Fruit fly (Drosophila melanogaster): ENCODE measurements around the gene CG11131.
A peak's percentile ranks its signal among the peaks of the same experiment; 100 is the strongest.

Gene CG11131

DNA sequence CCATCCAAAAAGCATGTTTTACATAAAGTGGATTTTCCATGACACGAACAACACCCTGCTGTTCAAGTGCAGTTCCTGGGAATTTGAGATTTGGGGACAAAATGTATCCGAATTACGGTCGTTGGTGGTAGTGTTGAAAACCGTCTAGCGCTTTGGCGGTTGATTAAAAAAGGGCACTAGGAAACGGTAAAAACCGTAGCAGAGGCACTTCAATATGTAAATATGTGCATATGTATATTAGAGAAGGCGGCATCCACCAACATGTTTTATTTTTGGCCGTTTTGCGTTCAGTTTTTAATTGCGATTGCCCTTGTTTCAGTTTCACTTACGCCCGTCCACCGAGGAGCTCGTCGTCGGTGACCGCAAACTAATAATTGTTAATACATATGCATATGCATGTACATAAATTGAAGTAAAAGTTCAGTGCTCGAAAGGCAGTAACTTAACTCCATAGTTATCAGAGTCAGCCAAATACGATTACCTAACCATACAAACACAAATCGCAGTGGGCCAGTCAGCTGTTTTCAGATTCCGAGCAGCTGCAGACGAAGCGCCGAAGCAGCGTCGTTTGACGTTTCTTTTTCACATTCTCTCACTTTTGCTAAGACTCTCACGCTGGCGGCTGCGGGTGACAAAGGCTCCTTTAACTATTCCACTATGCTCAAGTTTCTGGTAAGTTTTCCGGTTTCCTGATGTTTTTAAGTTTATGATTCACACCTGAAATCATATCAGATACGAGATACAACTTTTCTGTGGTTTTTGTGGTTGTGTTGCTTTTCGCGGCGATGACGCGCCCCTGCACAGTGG is 34.1 kb upstream of the CG11131 start, which contains the start of gene CG33170:
Gene CG33170, plus strand, starts transcription at position 347 of the 807 bp plus-strand sequence.
- TF ChIP-seq br (GFP tag; optimal IDR thresholded peaks at IDR 0.05) (peak; percentile 2), Rel (GFP tag; optimal IDR thresholded peaks at IDR 0.05) (no peak), Rel (tag; optimal IDR thresholded peaks at IDR 0.05) (peak; percentile 15), Jra (GFP tag; optimal IDR thresholded peaks at IDR 0.05) (peak; percentile 62), jim (GFP tag; optimal IDR thresholded peaks at IDR 0.05) (no peak), GATAd (GFP tag; optimal IDR thresholded peaks at IDR 0.05) (no peak), Dif (GFP tag; optimal IDR thresholded peaks at IDR 0.05; ENCODE audit: partially characterized antibody) (no peak)

DNA sequence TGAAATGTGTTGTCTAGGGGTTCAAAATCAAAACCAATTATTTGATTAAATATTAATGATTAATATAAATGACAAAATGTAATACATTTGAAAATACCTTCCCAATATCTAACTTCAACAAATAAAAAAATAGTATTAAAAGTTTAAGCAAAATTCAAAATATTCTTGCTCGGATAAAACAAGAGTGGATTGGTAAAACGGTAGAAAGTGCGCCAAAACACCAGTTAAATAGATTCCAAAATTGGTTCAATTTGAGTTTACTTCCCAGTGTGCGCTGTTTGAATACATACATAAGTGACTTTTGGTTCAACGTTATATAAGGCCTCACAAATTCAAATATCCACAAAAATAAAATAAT is 33.5 kb upstream of the CG11131 start:
- TF ChIP-seq Hnf4 (GFP tag; optimal IDR thresholded peaks at IDR 0.05): peak; percentile 56
- no peak for TF ChIP-seq Dif (GFP tag; optimal IDR thresholded peaks at IDR 0.05; ENCODE audit: partially characterized antibody)
- TF ChIP-seq CG9705 (GFP tag; optimal IDR thresholded peaks at IDR 0.05): no peak
- TF ChIP-seq dsf (GFP tag; optimal IDR thresholded peaks at IDR 0.05; ENCODE audit: borderline replicate concordance): peak; percentile 16
- peak; percentile 55 for TF ChIP-seq woc (GFP tag; optimal IDR thresholded peaks at IDR 0.05)
- TF ChIP-seq Sp1 (GFP tag; optimal IDR thresholded peaks at IDR 0.05): peak; percentile 58
- no peak for TF ChIP-seq N (GFP tag; optimal IDR thresholded peaks at IDR 0.05)
- no peak for TF ChIP-seq Hr78 (GFP tag; optimal IDR thresholded peaks at IDR 0.05)
- TF ChIP-seq Dfd (GFP tag; optimal IDR thresholded peaks at IDR 0.05): no peak
- TF ChIP-seq lola (GFP tag; optimal IDR thresholded peaks at IDR 0.05): no peak
- TF ChIP-seq Hr83 (GFP tag; optimal IDR thresholded peaks at IDR 0.05; ENCODE audit: poor library complexity, severe bottlenecking): no peak
- peak; percentile 39 for TF ChIP-seq sv (GFP tag; optimal IDR thresholded peaks at IDR 0.05)
- TF ChIP-seq Myc (optimal IDR thresholded peaks at IDR 0.05): no peak
- TF ChIP-seq CrebA (GFP tag; optimal IDR thresholded peaks at IDR 0.05; ENCODE audit: borderline replicate concordance): peak; percentile 50
- no peak for TF ChIP-seq GATAd (GFP tag; optimal IDR thresholded peaks at IDR 0.05)
- peak; percentile 65 for TF ChIP-seq HLH106 (tag; optimal IDR thresholded peaks at IDR 0.05)
- peak in 1 of 2 experiments; percentile 80 for TF ChIP-seq foxo (GFP tag; optimal IDR thresholded peaks at IDR 0.05)
- no peak for TF ChIP-seq usp (GFP tag; optimal IDR thresholded peaks at IDR 0.05)
- peak; percentile 87 for TF ChIP-seq sage (GFP tag; optimal IDR thresholded peaks at IDR 0.05)
- no peak for TF ChIP-seq dl (GFP tag; optimal IDR thresholded peaks at IDR 0.05; ENCODE audit: insufficient read depth in 1 of 2, partially characterized antibody in 2 of 2)
- TF ChIP-seq ey (GFP tag; optimal IDR thresholded peaks at IDR 0.05): peak; percentile 12
- no peak for TF ChIP-seq Mio (GFP tag; optimal IDR thresholded peaks at IDR 0.05)
- peak; percentile 62 for TF ChIP-seq Rel (GFP tag; optimal IDR thresholded peaks at IDR 0.05)
- TF ChIP-seq Rel (tag; optimal IDR thresholded peaks at IDR 0.05): peak; percentile 7
- no peak for TF ChIP-seq Abd-B (GFP tag; optimal IDR thresholded peaks at IDR 0.05)
- peak; percentile 62 for TF ChIP-seq fru (GFP tag; optimal IDR thresholded peaks at IDR 0.05)
- TF ChIP-seq br (GFP tag; optimal IDR thresholded peaks at IDR 0.05): peak; percentile 48
- no peak for TF ChIP-seq pan (optimal IDR thresholded peaks at IDR 0.05)
- TF ChIP-seq psq (GFP tag; optimal IDR thresholded peaks at IDR 0.05): peak; percentile 57
- peak; percentile 69 for TF ChIP-seq h (GFP tag; optimal IDR thresholded peaks at IDR 0.05)
- TF ChIP-seq rgr (GFP tag; optimal IDR thresholded peaks at IDR 0.05): peak; percentile 65
- peak; percentile 70 for TF ChIP-seq OdsH (GFP tag; optimal IDR thresholded peaks at IDR 0.05)
- TF ChIP-seq CG32264 (GFP tag; optimal IDR thresholded peaks at IDR 0.05): no peak
- TF ChIP-seq tai (GFP tag; optimal IDR thresholded peaks at IDR 0.05): peak; percentile 44
- TF ChIP-seq Vsx2 (GFP tag; optimal IDR thresholded peaks at IDR 0.05; ENCODE audit: partially characterized antibody): no peak
- peak; percentile 43 for TF ChIP-seq brk (GFP tag; optimal IDR thresholded peaks at IDR 0.05)
- no peak for TF ChIP-seq dmrt93B (GFP tag; optimal IDR thresholded peaks at IDR 0.05)
- no peak for TF ChIP-seq jim (GFP tag; optimal IDR thresholded peaks at IDR 0.05)
- TF ChIP-seq Jra (GFP tag; optimal IDR thresholded peaks at IDR 0.05): no peak
